Worm (Caenorhabditis elegans) whole organism, young adult: Measurements from ENCODE around the gene nhr-53.

Experiments
- rec-8 ChIP-seq, 2 experiments: sonication (generic microtip); optimal IDR thresholded peaks; 2 replicates each; lab custom pipeline; 2016; ENCODE audit warnings: mild to moderate bottlenecking in 2 of 2, missing genetic modification characterization in 2 of 2, missing genetic modification reagents in 2 of 2, missing genotype in 2 of 2, missing biosample characterization in 1 of 2, missing compliant biosample characterization in 1 of 2, moderate library complexity in 1 of 2

nhr-53 gene

DNA sequence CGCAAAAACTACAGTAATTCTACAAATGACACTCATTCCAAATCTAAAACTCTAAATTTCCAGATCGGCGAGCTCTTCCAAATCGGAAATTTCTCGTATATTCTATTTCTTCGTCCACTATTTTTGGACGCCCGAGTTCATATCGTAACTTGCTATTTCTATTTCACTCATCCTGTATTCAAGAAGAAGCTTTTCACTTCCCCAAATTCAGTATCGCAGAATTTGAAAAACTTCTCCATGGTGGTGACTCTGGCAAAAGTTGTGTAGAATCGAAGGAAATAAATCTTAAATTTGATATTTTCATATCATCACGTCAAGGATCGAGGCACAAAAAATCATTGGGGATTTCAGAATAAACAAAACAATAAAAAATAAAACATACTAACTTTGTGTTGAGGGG, 50.0 kb downstream of the nhr-53 start (continued):
- TF ChIP-seq rec-8 (tag; optimal IDR thresholded peaks at IDR 0.05; lab: Kevin White, UChicago): no peak
